Worm (Caenorhabditis elegans): ENCODE results near the gene F45E12.6.

The F45E12.6 gene

ce11 chrII:7277925-7278324 lies 36.1 kb downstream of the F45E12.6 start (continued):
- TF ChIP-seq F26F4.8 (GFP tag; conservative IDR thresholded peaks at IDR 0.05) = no peak
- no peak for TF ChIP-seq fos-1 (tag; optimal IDR thresholded peaks at IDR 0.05)
- TF ChIP-seq hlh-11 (tag; optimal IDR thresholded peaks at IDR 0.05) = peak; percentile 3
- TF ChIP-seq F37D6.2 (tag; optimal IDR thresholded peaks at IDR 0.05) = no peak
- TF ChIP-seq lir-3 (tag; optimal IDR thresholded peaks at IDR 0.05) = no peak
- TF ChIP-seq dmd-8 (GFP tag; IDR thresholded peaks at IDR 0.05) = no peak
- TF ChIP-seq mep-1 (tag; optimal IDR thresholded peaks at IDR 0.05) = no peak
- TF ChIP-seq madf-9 (GFP tag; conservative IDR thresholded peaks at IDR 0.05) = no peak
- no peak for TF ChIP-seq mxl-3 (GFP tag; optimal IDR thresholded peaks at IDR 0.05)
- no peak for TF ChIP-seq duxl-1 (tag; optimal IDR thresholded peaks at IDR 0.05; ENCODE audit: poor library complexity)
- no peak for TF ChIP-seq rbr-2 (tag; optimal IDR thresholded peaks at IDR 0.05)
- peak; percentile 38 for TF ChIP-seq hlh-30 (tag; optimal IDR thresholded peaks at IDR 0.05; ENCODE audit: insufficient read depth)
- TF ChIP-seq unc-62 (GFP tag; optimal IDR thresholded peaks at IDR 0.05 in 1 of 2) = no peak
- no peak for TF ChIP-seq unc-62 (tag; optimal IDR thresholded peaks at IDR 0.05)
- no peak for TF ChIP-seq F49E8.2 (tag; optimal IDR thresholded peaks at IDR 0.05; ENCODE audit: borderline replicate concordance)
- no peak for TF ChIP-seq zfp-2 (tag; optimal IDR thresholded peaks at IDR 0.05)
- no peak for TF ChIP-seq daf-16 (GFP tag; optimal IDR thresholded peaks at IDR 0.05)
- peak; percentile 39 for TF ChIP-seq daf-16 (tag; optimal IDR thresholded peaks at IDR 0.05)
- no peak for TF ChIP-seq aly-2 (tag; optimal IDR thresholded peaks at IDR 0.05)
- no peak for TF ChIP-seq egl-43 (GFP tag; IDR thresholded peaks at IDR 0.05)

- peak in 1 of 2 experiments; percentile 21 for TF ChIP-seq mdl-1 (tag; optimal IDR thresholded peaks at IDR 0.05)
- TF ChIP-seq daf-16 (GFP tag; optimal IDR thresholded peaks at IDR 0.05) = no peak
- peak; percentile 99 for TF ChIP-seq daf-16 (tag; optimal IDR thresholded peaks at IDR 0.05)
- TF ChIP-seq nhr-28 (tag; optimal IDR thresholded peaks at IDR 0.05) = peak; percentile 74
- peak; percentile 92 for TF ChIP-seq php-3 (GFP tag; IDR thresholded peaks at IDR 0.05)
- peak; percentile 80 for TF ChIP-seq hlh-11 (tag; optimal IDR thresholded peaks at IDR 0.05)
- peak in 1 of 2 experiments; percentile 31 for TF ChIP-seq unc-62 (GFP tag; optimal IDR thresholded peaks at IDR 0.05 in 1 of 2)
- TF ChIP-seq unc-62 (tag; optimal IDR thresholded peaks at IDR 0.05) = no peak
- no peak for TF ChIP-seq F10B5.3 (tag; optimal IDR thresholded peaks at IDR 0.05)
- TF ChIP-seq tra-1 (GFP tag; IDR thresholded peaks at IDR 0.05) = peak; percentile 13; the same call in 1 of the 2 replicates
- peak in 1 of 2 experiments; percentile 11 for TF ChIP-seq lsy-2 (tag; optimal IDR thresholded peaks at IDR 0.05)
- TF ChIP-seq nhr-48 (tag; optimal IDR thresholded peaks at IDR 0.05) = peak; percentile 83
- TF ChIP-seq dve-1 (tag; optimal IDR thresholded peaks at IDR 0.05; ENCODE audit: insufficient read depth) = peak; percentile 78
- peak; percentile 9 for TF ChIP-seq pqm-1 (tag; optimal IDR thresholded peaks at IDR 0.05)
- TF ChIP-seq hif-1 (tag; optimal IDR thresholded peaks at IDR 0.05) = no peak
- peak; percentile 31 for TF ChIP-seq hlh-30 (tag; optimal IDR thresholded peaks at IDR 0.05; ENCODE audit: insufficient read depth)
- no peak for TF ChIP-seq lin-1 (GFP tag; IDR thresholded peaks at IDR 0.05)
- TF ChIP-seq dmd-6 (GFP tag; IDR thresholded peaks at IDR 0.05) = peak; percentile 81
- TF ChIP-seq lin-13 (GFP tag; optimal IDR thresholded peaks at IDR 0.05) = no peak
- TF ChIP-seq mxl-3 (GFP tag; optimal IDR thresholded peaks at IDR 0.05) = peak; percentile 14
- TF ChIP-seq nhr-102 (tag; optimal IDR thresholded peaks at IDR 0.05) = peak; percentile 84
- TF ChIP-seq ztf-7 (tag; optimal IDR thresholded peaks at IDR 0.05) = peak; percentile 8
Measured at ce11 chrII:7277257-7277656, 36.7 kb downstream of the F45E12.6 start.

ce11 chrII:7273517-7273916 lies 40.5 kb downstream of the F45E12.6 start:
- TF ChIP-seq aha-1 (tag) (peak; percentile 62), lin-1 (GFP tag; IDR thresholded peaks at IDR 0.05) (0 out of 2 replicates have a peak, but pooled peaks have one; percentile 22), mxl-3 (GFP tag; optimal IDR thresholded peaks at IDR 0.05) (peak; percentile 94), unc-62 (GFP tag; optimal IDR thresholded peaks at IDR 0.05 in 1 of 2) (peak in 1 of 2 experiments; percentile 75), unc-62 (tag; optimal IDR thresholded peaks at IDR 0.05) (no peak), hlh-11 (tag; optimal IDR thresholded peaks at IDR 0.05) (peak; percentile 78), nhr-28 (tag; optimal IDR thresholded peaks at IDR 0.05) (peak; percentile 14), hlh-30 (tag; optimal IDR thresholded peaks at IDR 0.05; ENCODE audit: insufficient read depth) (peak; percentile 49), tra-1 (GFP tag; IDR thresholded peaks at IDR 0.05) (peak; percentile 34; the same call in 1 of the 2 replicates), dve-1 (tag; optimal IDR thresholded peaks at IDR 0.05; ENCODE audit: insufficient read depth) (peak; percentile 29), ceh-82 (tag; optimal IDR thresholded peaks at IDR 0.05) (no peak), daf-16 (GFP tag; optimal IDR thresholded peaks at IDR 0.05) (no peak), daf-16 (tag; optimal IDR thresholded peaks at IDR 0.05) (peak; percentile 20), ztf-11 (tag; optimal IDR thresholded peaks at IDR 0.05) (no peak), F26F4.8 (GFP tag; conservative IDR thresholded peaks at IDR 0.05) (no peak), php-3 (GFP tag; IDR thresholded peaks at IDR 0.05) (0 out of 2 replicates have a peak, but pooled peaks have one; percentile 41), mdl-1 (tag; optimal IDR thresholded peaks at IDR 0.05) (peak in 1 of 2 experiments; percentile 37), mdt-29 (GFP tag; IDR thresholded peaks at IDR 0.05) (no peak), dmd-6 (GFP tag; IDR thresholded peaks at IDR 0.05) (peak; percentile 79), nhr-48 (tag; optimal IDR thresholded peaks at IDR 0.05) (peak; percentile 52), pqm-1 (tag; optimal IDR thresholded peaks at IDR 0.05) (peak; percentile 93), set-16 (GFP tag; IDR thresholded peaks at IDR 0.05) (no peak)

All from whole organism, L4 larva.